Fruit fly (Drosophila melanogaster) whole organism, embryonic: ENCODE results near the gene CG2767.

ENCODE experiments used
- Asciz ChIP-seq: fragments of 200-800 bp; sonication (Bioruptor generic); optimal IDR thresholded peaks from 2 replicates; lab custom pipeline; 2017; ENCODE audit warnings: missing biosample characterization, mild to moderate bottlenecking, missing genetic modification characterization, missing genetic modification reagents
- B-H1 ChIP-seq: fragments of 200-800 bp; sonication (Bioruptor generic); IDR thresholded peaks from 3 replicates; pipeline ENCODE4 v1.3.6; 2022; ENCODE audit warnings: missing biosample characterization, missing genetic modification characterization
- CG10462 ChIP-seq: fragments of 200-800 bp; sonication (Bioruptor generic); optimal IDR thresholded peaks from 2 replicates; lab custom pipeline; 2016; ENCODE audit warnings: missing biosample characterization, missing genetic modification characterization
- CG10565 ChIP-seq: fragments of 200-800 bp; sonication (Bioruptor generic); optimal IDR thresholded peaks from 3 replicates; lab custom pipeline; 2016; ENCODE audit warnings: missing biosample characterization, mild to moderate bottlenecking, missing genetic modification characterization
- CG11085 ChIP-seq: fragments of 200-800 bp; sonication (Bioruptor generic); IDR thresholded peaks from 2 replicates; pipeline ENCODE4 v1.3.6; 2022; ENCODE audit warnings: missing biosample characterization, missing genetic modification characterization
- CG11560 ChIP-seq: fragments of 200-800 bp; sonication (Bioruptor generic); IDR thresholded peaks from 3 replicates; pipeline ENCODE4 v1.3.6; 2022; ENCODE audit warnings: missing biosample characterization, missing genetic modification characterization
- CG11695 ChIP-seq: fragments of 200-800 bp; sonication (Bioruptor generic); IDR thresholded peaks from 3 replicates; pipeline ENCODE4 v1.3.6; 2022; ENCODE audit warnings: missing biosample characterization, missing genetic modification characterization
- CG12659 ChIP-seq: fragments of 200-800 bp; sonication (Bioruptor generic); optimal IDR thresholded peaks from 3 replicates; lab custom pipeline; 2017; ENCODE audit warnings: mild to moderate bottlenecking, missing biosample characterization, missing genetic modification reagents, missing genetic modification characterization
- CG13894 ChIP-seq: fragments of 200-800 bp; sonication (Bioruptor generic); optimal IDR thresholded peaks from 3 replicates; lab custom pipeline; 2018; ENCODE audit warnings: missing biosample characterization, mild to moderate bottlenecking, missing genetic modification characterization, moderate library complexity
- CG15011 ChIP-seq: fragments of 200-800 bp; sonication (Bioruptor generic); optimal IDR thresholded peaks from 3 replicates; lab custom pipeline; 2018; ENCODE audit warnings: missing biosample characterization, mild to moderate bottlenecking, missing genetic modification characterization
- CG1792 ChIP-seq: fragments of 200-800 bp; sonication (Bioruptor generic); optimal IDR thresholded peaks from 2 replicates; lab custom pipeline; 2016; ENCODE audit warnings: missing biosample characterization, missing genetic modification characterization
- CG2129 ChIP-seq: fragments of 200-800 bp; sonication (Bioruptor generic); IDR thresholded peaks from 2 replicates; pipeline ENCODE4 v1.3.6; 2022; ENCODE audit warnings: missing biosample characterization, missing genetic modification characterization; ENCODE audit not compliant: partially characterized antibody
- CG3847 ChIP-seq: fragments of 200-800 bp; sonication (Bioruptor generic); IDR thresholded peaks from 2 replicates; pipeline ENCODE4 v1.3.6; 2022; ENCODE audit warnings: missing biosample characterization, missing genetic modification characterization
- CG4730 ChIP-seq: fragments of 200-800 bp; sonication (Bioruptor generic); IDR thresholded peaks from 2 replicates; pipeline ENCODE4 v1.3.6; 2022; ENCODE audit warnings: missing biosample characterization, missing genetic modification characterization
- CG6654 ChIP-seq: fragments of 200-800 bp; sonication (Bioruptor generic); optimal IDR thresholded peaks from 2 replicates; lab custom pipeline; 2017; ENCODE audit warnings: missing biosample characterization, mild to moderate bottlenecking, missing genetic modification characterization
- CG7963 ChIP-seq: fragments of 200-800 bp; sonication (Bioruptor generic); IDR thresholded peaks from 3 replicates; pipeline ENCODE4 v1.3.6; 2022; ENCODE audit warnings: missing biosample characterization, missing genetic modification characterization; ENCODE audit not compliant: partially characterized antibody
- CG8290 ChIP-seq, 3 experiments: fragments of 200-800 bp; sonication (Bioruptor generic); optimal IDR thresholded peaks; 2 replicates each; lab custom pipeline; 2016 to 2019; ENCODE audit warnings: missing biosample characterization in 3 of 3, missing genetic modification characterization in 3 of 3, mild to moderate bottlenecking in 2 of 3, moderate library complexity in 1 of 3
- Elba2 ChIP-seq: fragments of 200-800 bp; sonication (Bioruptor generic); optimal IDR thresholded peaks from 3 replicates; lab custom pipeline; 2016; ENCODE audit warnings: missing biosample characterization, missing genetic modification characterization
- Fer2 ChIP-seq: fragments of 200-800 bp; sonication (Bioruptor generic); optimal IDR thresholded peaks from 2 replicates; lab custom pipeline; 2018; ENCODE audit warnings: missing biosample characterization, mild to moderate bottlenecking, missing genetic modification characterization, moderate library complexity
- HmgZ ChIP-seq: fragments of 200-800 bp; sonication (Bioruptor generic); optimal IDR thresholded peaks from 2 replicates; lab custom pipeline; 2018; ENCODE audit warnings: missing biosample characterization, mild to moderate bottlenecking, missing genetic modification characterization
- Hmr ChIP-seq: fragments of 200-800 bp; sonication (Bioruptor generic); optimal IDR thresholded peaks from 3 replicates; lab custom pipeline; 2017; ENCODE audit warnings: mild to moderate bottlenecking, missing biosample characterization, missing genetic modification reagents, missing genetic modification characterization
- Lpt ChIP-seq: fragments of >200 bp; optimal IDR thresholded peaks from 2 replicates; lab custom pipeline; 2018; ENCODE audit warnings: missing biosample characterization, missing genetic modification characterization
- Myb ChIP-seq: fragments of 200-800 bp; sonication (Bioruptor generic); optimal IDR thresholded peaks from 2 replicates; lab custom pipeline; 2016; ENCODE audit warnings: missing biosample characterization, missing genetic modification characterization
- NC2α ChIP-seq: fragments of 200-800 bp; sonication (Bioruptor generic); optimal IDR thresholded peaks from 2 replicates; lab custom pipeline; 2016; ENCODE audit warnings: missing biosample characterization, missing genetic modification characterization
- NC2β ChIP-seq: fragments of 200-800 bp; sonication (Bioruptor generic); optimal IDR thresholded peaks from 2 replicates; lab custom pipeline; 2016; ENCODE audit warnings: missing biosample characterization, missing genetic modification characterization
- Neu2 ChIP-seq: fragments of 200-800 bp; sonication (Bioruptor generic); optimal IDR thresholded peaks from 3 replicates; lab custom pipeline; 2016; ENCODE audit warnings: missing biosample characterization, missing genetic modification characterization, borderline replicate concordance
- Spps ChIP-seq: fragments of 200-800 bp; sonication (Bioruptor generic); optimal IDR thresholded peaks from 2 replicates; lab custom pipeline; 2018; ENCODE audit warnings: missing biosample characterization, mild to moderate bottlenecking, missing genetic modification characterization
- Vsx1 ChIP-seq: fragments of 200-800 bp; sonication (Bioruptor generic); optimal IDR thresholded peaks from 2 replicates; lab custom pipeline; 2017; ENCODE audit warnings: missing biosample characterization, mild to moderate bottlenecking, missing genetic modification characterization, missing genetic modification reagents
- ash1 ChIP-seq: fragments of 200-800 bp; sonication (Bioruptor generic); optimal IDR thresholded peaks from 2 replicates; lab custom pipeline; 2018; ENCODE audit warnings: missing biosample characterization, mild to moderate bottlenecking, missing genetic modification characterization
- ato ChIP-seq: fragments of 200-800 bp; sonication (Bioruptor generic); IDR thresholded peaks from 2 replicates; pipeline ENCODE4 v1.3.6; 2022; ENCODE audit warnings: missing biosample characterization, missing genetic modification characterization; ENCODE audit not compliant: partially characterized antibody
- dan ChIP-seq: fragments of 200-800 bp; sonication (Bioruptor generic); IDR thresholded peaks from 2 replicates; pipeline ENCODE4 v1.3.6; 2022; ENCODE audit warnings: missing biosample characterization, missing genetic modification characterization
- dmrt11E ChIP-seq: fragments of 200-800 bp; sonication (Bioruptor generic); optimal IDR thresholded peaks from 3 replicates; lab custom pipeline; 2018; ENCODE audit warnings: missing biosample characterization, mild to moderate bottlenecking, missing genetic modification characterization, moderate library complexity
- fu2 ChIP-seq: fragments of 200-800 bp; sonication (Bioruptor generic); optimal IDR thresholded peaks from 2 replicates; lab custom pipeline; 2016; ENCODE audit warnings: missing biosample characterization, missing genetic modification characterization
- mirr ChIP-seq: fragments of 200-800 bp; sonication (Bioruptor generic); optimal IDR thresholded peaks from 3 replicates; lab custom pipeline; 2018; ENCODE audit warnings: missing biosample characterization, mild to moderate bottlenecking, missing genetic modification characterization
- onecut ChIP-seq: fragments of 200-800 bp; sonication (Bioruptor generic); IDR thresholded peaks from 2 replicates; pipeline ENCODE4 v1.3.6; 2022; ENCODE audit warnings: missing biosample characterization, missing genetic modification characterization
- pb ChIP-seq: fragments of 200-800 bp; sonication (Bioruptor generic); optimal IDR thresholded peaks from 3 replicates; lab custom pipeline; 2016; ENCODE audit warnings: missing biosample characterization, missing genetic modification characterization
- repo ChIP-seq: fragments of 200-800 bp; sonication (Bioruptor generic); optimal IDR thresholded peaks from 2 replicates; lab custom pipeline; 2016; ENCODE audit warnings: missing biosample characterization, missing genetic modification characterization
- seq ChIP-seq: fragments of 200-800 bp; sonication (Bioruptor generic); IDR thresholded peaks from 2 replicates; pipeline ENCODE4 v1.3.6; 2022; ENCODE audit warnings: missing biosample characterization, missing genetic modification characterization
- sna ChIP-seq: fragments of 200-800 bp; sonication (Bioruptor generic); IDR thresholded peaks from 2 replicates; pipeline ENCODE4 v1.3.6; 2022; ENCODE audit warnings: missing biosample characterization, missing genetic modification characterization; ENCODE audit not compliant: partially characterized antibody
- unpg ChIP-seq: fragments of 200-800 bp; sonication (Bioruptor generic); optimal IDR thresholded peaks from 3 replicates; lab custom pipeline; 2018; ENCODE audit warnings: missing biosample characterization, mild to moderate bottlenecking, missing genetic modification characterization, moderate library complexity
- usp ChIP-seq: fragments of >200 bp; optimal IDR thresholded peaks from 2 replicates; lab custom pipeline; 2017; ENCODE audit warnings: missing biosample characterization, missing genetic modification characterization

Gene CG2767

DNA sequence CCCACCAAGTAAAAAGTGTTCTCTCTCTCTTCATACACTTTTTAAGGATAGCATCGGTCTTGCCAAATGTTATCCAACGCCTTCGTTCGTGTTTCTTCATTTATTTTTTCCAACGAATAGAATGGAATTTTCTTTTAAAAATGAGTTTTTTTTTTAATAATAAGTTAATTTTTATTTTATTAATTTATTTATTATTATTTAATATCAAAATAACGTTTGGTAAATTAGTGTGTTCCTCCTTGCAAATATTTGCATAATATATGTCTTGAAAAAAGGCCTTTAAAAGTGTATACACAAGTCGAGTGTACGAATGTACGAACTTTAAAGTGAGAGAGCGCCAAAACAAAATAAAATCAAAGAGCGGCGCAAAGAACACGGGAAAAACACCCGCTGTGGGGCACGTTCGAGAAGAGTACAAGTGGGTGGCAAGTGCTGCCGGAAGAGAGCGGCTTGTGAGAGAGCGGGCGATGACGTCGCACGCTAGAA, 19.3 kb upstream of the CG2767 start (continued):
- TF ChIP-seq onecut (GFP tag; lab: Robert Waterston, UW) (peak; percentile 21; the same call in 1 of the 2 replicates), Lpt (GFP tag; lab: Kevin White, UChicago) (no peak), CG2129 (GFP tag; lab: Robert Waterston, UW) (no peak), Elba2 (no peak), CG10462 (peak; percentile 37), Hmr (GFP tag; lab: Kevin White, UChicago) (peak; percentile 95), dan (GFP tag; lab: Robert Waterston, UW) (no peak), Neu2 (GFP tag; lab: Kevin White, UChicago) (no peak), Fer2 (tag; lab: Kevin White, UChicago) (peak; percentile 70), usp (GFP tag; lab: Kevin White, UChicago) (no peak), Myb (peak; percentile 8), CG12659 (GFP tag; lab: Kevin White, UChicago) (peak; percentile 94), CG4730 (no peak), CG15011 (GFP tag; lab: Kevin White, UChicago) (no peak), dmrt11E (tag; lab: Kevin White, UChicago) (peak; percentile 70), CG13894 (tag; lab: Kevin White, UChicago) (peak; percentile 40), CG11560 (tag; lab: Robert Waterston, UW) (no peak), NC2β (no peak), ash1 (GFP tag; lab: Kevin White, UChicago) (no peak), NC2α (GFP tag; lab: Kevin White, UChicago) (no peak), Asciz (GFP tag; lab: Kevin White, UChicago) (peak; percentile 89), CG3847 (GFP tag; lab: Robert Waterston, UW) (peak; percentile 82), fu2 (GFP tag; lab: Kevin White, UChicago) (peak; percentile 25), CG10565 (no peak), sna (GFP tag; lab: Robert Waterston, UW) (no peak), ato (GFP tag; lab: Robert Waterston, UW) (no peak), CG11085 (GFP tag; lab: Robert Waterston, UW) (no peak; the same call in 1 of the 2 replicates), seq (peak; percentile 50), unpg (GFP tag; lab: Kevin White, UChicago) (peak; percentile 88), mirr (GFP tag; lab: Kevin White, UChicago) (no peak), pb (GFP tag; lab: Kevin White, UChicago) (no peak), CG8290 (GFP tag; optimal IDR thresholded peaks at IDR 0.05; lab: Kevin White, UChicago) (no peak), CG8290 (tag; optimal IDR thresholded peaks at IDR 0.05; lab: Kevin White, UChicago) (no peak), Vsx1 (GFP tag; lab: Kevin White, UChicago) (no peak), Spps (tag; lab: Kevin White, UChicago) (peak; percentile 50), CG6654 (GFP tag; lab: Kevin White, UChicago) (peak; percentile 45), CG11695 (GFP tag; lab: Robert Waterston, UW) (peak; percentile 84), B-H1 (GFP tag; lab: Robert Waterston, UW) (peak; percentile 41; the same call in 2 of the 3 replicates), CG1792 (GFP tag; lab: Kevin White, UChicago) (no peak), repo (GFP tag; lab: Kevin White, UChicago) (no peak), CG7963 (GFP tag; lab: Robert Waterston, UW) (no peak), HmgZ (tag; lab: Kevin White, UChicago) (peak; percentile 47)
- TF ChIP-seq, all 482 proteins: peak for 286
